Fruit fly (Drosophila melanogaster): ENCODE data around the gene CG32512.

Gene CG32512

dm6 chrX:21045448-21045941 is 21.8 kb downstream of the CG32512 start (continued):
- no peak for TF ChIP-seq CG8089 (GFP tag; optimal IDR thresholded peaks at IDR 0.05)
- no peak for TF ChIP-seq Hmr (GFP tag; optimal IDR thresholded peaks at IDR 0.05)
- TF ChIP-seq abd-A (tag; optimal IDR thresholded peaks at IDR 0.05) = no peak
- TF ChIP-seq Vsx1 (GFP tag; optimal IDR thresholded peaks at IDR 0.05) = no peak
- TF ChIP-seq oc (tag; optimal IDR thresholded peaks at IDR 0.05) = no peak
- no peak for TF ChIP-seq CG18619 (GFP tag; optimal IDR thresholded peaks at IDR 0.05)
- TF ChIP-seq CG7372 (GFP tag; IDR thresholded peaks at IDR 0.05) = no peak
- peak; percentile 31 for TF ChIP-seq CG13424 (tag; optimal IDR thresholded peaks at IDR 0.05)
- no peak for TF ChIP-seq CG15011 (GFP tag; optimal IDR thresholded peaks at IDR 0.05)
- no peak for TF ChIP-seq gt (GFP tag; IDR thresholded peaks at IDR 0.05)
- TF ChIP-seq peb (GFP tag; IDR thresholded peaks at IDR 0.05) = no peak
- TF ChIP-seq CG8388 (GFP tag; optimal IDR thresholded peaks at IDR 0.05) = peak; percentile 8
- no peak for TF ChIP-seq CG9817 (tag; optimal IDR thresholded peaks at IDR 0.05)
- TF ChIP-seq chn (GFP tag; optimal IDR thresholded peaks at IDR 0.05) = no peak
- TF ChIP-seq CG42726 (GFP tag; IDR thresholded peaks at IDR 0.05; ENCODE audit: partially characterized antibody) = no peak
- TF ChIP-seq CG15696 (tag; optimal IDR thresholded peaks at IDR 0.05) = peak; percentile 39
- TF ChIP-seq CG14710 (tag; optimal IDR thresholded peaks at IDR 0.05) = peak; percentile 55
- no peak for TF ChIP-seq CTCF (GFP tag; optimal IDR thresholded peaks at IDR 0.05)
- no peak for TF ChIP-seq CG8944 (GFP tag; optimal IDR thresholded peaks at IDR 0.05)
- no peak for TF ChIP-seq Dfd (GFP tag; optimal IDR thresholded peaks at IDR 0.05)
- no peak for TF ChIP-seq stwl (tag; optimal IDR thresholded peaks at IDR 0.05)
- TF ChIP-seq CG9932 (GFP tag; IDR thresholded peaks at IDR 0.05) = no peak
- no peak for TF ChIP-seq CG10366 (GFP tag; IDR thresholded peaks at IDR 0.05)
- no peak for TF ChIP-seq CG11560 (tag; IDR thresholded peaks at IDR 0.05)
- peak; percentile 67 for TF ChIP-seq CG31441 (GFP tag; IDR thresholded peaks at IDR 0.05)
- TF ChIP-seq Camta (GFP tag; optimal IDR thresholded peaks at IDR 0.05) = no peak
- no peak for TF ChIP-seq CG14050 (GFP tag; IDR thresholded peaks at IDR 0.05)
- TF ChIP-seq bigmax (GFP tag; optimal IDR thresholded peaks at IDR 0.05) = no peak
- TF ChIP-seq Atf-2 (GFP tag; optimal IDR thresholded peaks at IDR 0.05) = no peak
- peak; percentile 32 for TF ChIP-seq zf30C (GFP tag; optimal IDR thresholded peaks at IDR 0.05)
- TF ChIP-seq nom (GFP tag; optimal IDR thresholded peaks at IDR 0.05) = peak; percentile 76
- peak; percentile 7 for TF ChIP-seq CG15269 (tag; optimal IDR thresholded peaks at IDR 0.05)
- TF ChIP-seq tna (GFP tag; IDR thresholded peaks at IDR 0.05; ENCODE audit: partially characterized antibody) = no peak
- no peak for TF ChIP-seq HLH4C (GFP tag; IDR thresholded peaks at IDR 0.05; ENCODE audit: partially characterized antibody)
- no peak for TF ChIP-seq Gsc (GFP tag; IDR thresholded peaks at IDR 0.05)
- TF ChIP-seq Dp (GFP tag; optimal IDR thresholded peaks at IDR 0.05) = no peak
- TF ChIP-seq mld (GFP tag; IDR thresholded peaks at IDR 0.05; ENCODE audit: partially characterized antibody) = no peak
- no peak for TF ChIP-seq dan (GFP tag; IDR thresholded peaks at IDR 0.05)
- TF ChIP-seq Ets65A (GFP tag) = no peak
- no peak for TF ChIP-seq HmgZ (tag; optimal IDR thresholded peaks at IDR 0.05)
- no peak for TF ChIP-seq CG6854 (GFP tag; optimal IDR thresholded peaks at IDR 0.05)
- TF ChIP-seq CG10979 (tag; optimal IDR thresholded peaks at IDR 0.05) = peak; percentile 64
- peak; percentile 25 for TF ChIP-seq gcm (GFP tag; optimal IDR thresholded peaks at IDR 0.05)
- no peak for TF ChIP-seq CG3847 (GFP tag; IDR thresholded peaks at IDR 0.05)
- TF ChIP-seq schlank (tag; optimal IDR thresholded peaks at IDR 0.05) = no peak
- TF ChIP-seq CG43689 (GFP tag; IDR thresholded peaks at IDR 0.05) = no peak
- TF ChIP-seq HmgD (GFP tag; optimal IDR thresholded peaks at IDR 0.05) = no peak
- no peak for TF ChIP-seq tll (GFP tag; optimal IDR thresholded peaks at IDR 0.05)
- no peak for TF ChIP-seq fd64A (GFP tag; optimal IDR thresholded peaks at IDR 0.05)
- no peak for TF ChIP-seq CG30403 (GFP tag; optimal IDR thresholded peaks at IDR 0.05)
- no peak for TF ChIP-seq CG7928 (GFP tag; optimal IDR thresholded peaks at IDR 0.05)

Measured in whole organism, embryonic.